Worm (Caenorhabditis elegans) whole organism, midembryonic: ENCODE measurements around the gene C28G1.2.

Experiments used
- T22C8.4 ChIP-seq: fragments of 200-800 bp; sonication (Bioruptor generic); IDR thresholded peaks from 2 replicates; pipeline ENCODE4 v1.3.6; 2022; ENCODE audit warnings: missing genetic modification characterization, missing compliant biosample characterization
- cog-1 ChIP-seq: sonication (generic microtip); optimal IDR thresholded peaks from 2 replicates; lab custom pipeline; 2016; ENCODE audit warnings: missing genetic modification characterization, missing compliant biosample characterization
- flt-1 ChIP-seq: fragments of 200-800 bp; sonication (Bioruptor generic); IDR thresholded peaks from 2 replicates; pipeline ENCODE4 v1.3.6; 2022; ENCODE audit warnings: missing genetic modification characterization, missing compliant biosample characterization
- klf-2 ChIP-seq: fragments of 200-800 bp; sonication (Bioruptor generic); conservative IDR thresholded peaks from 2 replicates; pipeline ENCODE4 v1.3.6; 2022; ENCODE audit warnings: missing genetic modification reagents, missing genetic modification characterization, missing compliant biosample characterization
- med-1 ChIP-seq: sonication (generic microtip); optimal IDR thresholded peaks from 2 replicates; lab custom pipeline; 2017; ENCODE audit warnings: missing genetic modification characterization, mild to moderate bottlenecking, missing compliant biosample characterization, antibody characterized with exemption, missing genetic modification reagents; ENCODE audit not compliant: insufficient read depth
- ref-1 ChIP-seq: fragments of 200-800 bp; sonication (Bioruptor generic); conservative IDR thresholded peaks from 2 replicates; pipeline ENCODE4 v1.3.6; 2022; ENCODE audit warnings: missing genetic modification reagents, missing genetic modification characterization, missing compliant biosample characterization
- tab-1 ChIP-seq: fragments of 200-800 bp; sonication (Bioruptor generic); IDR thresholded peaks from 2 replicates; pipeline ENCODE4 v1.3.6; 2022; ENCODE audit warnings: missing genetic modification characterization, missing compliant biosample characterization
- ztf-23 ChIP-seq: fragments of 200-800 bp; sonication (Bioruptor generic); IDR thresholded peaks from 2 replicates; pipeline ENCODE4 v1.3.6; 2022; ENCODE audit warnings: missing genetic modification reagents, missing genetic modification characterization, missing compliant biosample characterization
- ztf-29 ChIP-seq: fragments of 200-800 bp; sonication (Bioruptor generic); IDR thresholded peaks from 2 replicates; pipeline ENCODE4 v1.3.6; 2022; ENCODE audit warnings: missing genetic modification reagents, missing genetic modification characterization, missing compliant biosample characterization

C28G1.2 gene

ce11 chrX:8800983-8801382, 34.8 kb upstream of the C28G1.2 start:
- TF ChIP-seq T22C8.4 (no peak), cog-1 (peak; percentile 2)

- TF ChIP-seq ref-1 (no peak), klf-2 (GFP tag; lab: Robert Waterston, UW) (no peak), ztf-23 (GFP tag; lab: Robert Waterston, UW) (no peak), med-1 (no peak), T22C8.4 (no peak)
These were observed 30.3 kb upstream of the C28G1.2 start for ce11 chrX:8805475-8805874.

ce11 chrX:8806070-8806799, 29.6 kb upstream of the C28G1.2 start, which contains the start of gene R04E5.8:
Gene R04E5.8, minus strand, starts transcription at chrX:8806120.
- TF ChIP-seq flt-1 (GFP tag; lab: Robert Waterston, UW): 0 out of 2 replicates have a peak, but pooled peaks have one; percentile 41
- no peak for TF ChIP-seq med-1
- no peak for TF ChIP-seq tab-1
- no peak for TF ChIP-seq klf-2 (GFP tag; lab: Robert Waterston, UW)
- no peak for TF ChIP-seq T22C8.4
- TF ChIP-seq ztf-29 (GFP tag; lab: Robert Waterston, UW): no peak
- no peak for TF ChIP-seq ztf-23 (GFP tag; lab: Robert Waterston, UW)
- TF ChIP-seq ref-1: no peak

DNA sequence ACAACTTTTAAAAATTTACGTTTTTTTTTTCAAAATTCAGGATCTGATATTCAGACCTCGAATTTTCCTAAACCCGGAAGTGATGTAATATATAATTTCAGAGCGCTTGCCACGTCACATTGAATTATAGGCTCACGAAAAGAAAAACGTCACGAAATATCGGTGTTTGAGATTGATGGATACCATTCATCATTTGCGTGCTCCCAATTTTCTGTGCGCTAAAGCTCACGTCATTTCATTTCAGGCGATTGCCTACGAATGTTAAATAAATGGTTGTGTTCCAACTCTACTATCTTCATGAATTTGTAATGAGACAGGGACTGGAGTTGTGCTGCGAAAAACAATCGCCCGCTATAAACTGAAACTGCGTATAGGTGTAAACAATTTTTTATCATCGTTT, 27.1 kb upstream of the C28G1.2 start:
- no peak for TF ChIP-seq klf-2 (GFP tag; lab: Robert Waterston, UW)

DNA sequence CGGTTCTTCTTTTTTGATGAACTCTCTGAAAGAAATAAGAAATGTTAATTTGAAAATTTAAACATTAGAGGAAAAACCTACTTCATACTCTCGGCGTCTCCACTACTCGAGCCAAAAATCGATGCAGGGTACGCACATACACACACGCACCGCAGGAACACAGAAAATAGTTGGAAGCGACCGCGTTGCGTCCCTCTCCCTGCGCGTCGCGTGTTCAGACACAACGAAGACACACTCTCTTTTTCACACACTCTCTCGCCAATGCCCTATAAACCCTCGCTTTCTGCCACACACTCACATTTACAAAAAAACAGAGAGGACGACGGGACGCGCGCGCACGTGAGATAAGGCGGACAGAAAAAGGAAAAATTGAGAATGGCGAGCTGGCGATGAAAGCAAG, 24.9 kb upstream of the C28G1.2 start, which contains the start of gene R04E5.9:
Gene R04E5.9, minus strand, starts transcription at position 235 of the 400 bp plus-strand sequence.
- TF ChIP-seq klf-2 (GFP tag; lab: Robert Waterston, UW) (no peak), ztf-23 (GFP tag; lab: Robert Waterston, UW) (no peak), cog-1 (peak; percentile 78), tab-1 (no peak), ref-1 (no peak), T22C8.4 (peak; percentile 69), flt-1 (GFP tag; lab: Robert Waterston, UW) (0 out of 2 replicates have a peak, but pooled peaks have one; percentile 26), med-1 (no peak), ztf-29 (GFP tag; lab: Robert Waterston, UW) (no peak)

DNA sequence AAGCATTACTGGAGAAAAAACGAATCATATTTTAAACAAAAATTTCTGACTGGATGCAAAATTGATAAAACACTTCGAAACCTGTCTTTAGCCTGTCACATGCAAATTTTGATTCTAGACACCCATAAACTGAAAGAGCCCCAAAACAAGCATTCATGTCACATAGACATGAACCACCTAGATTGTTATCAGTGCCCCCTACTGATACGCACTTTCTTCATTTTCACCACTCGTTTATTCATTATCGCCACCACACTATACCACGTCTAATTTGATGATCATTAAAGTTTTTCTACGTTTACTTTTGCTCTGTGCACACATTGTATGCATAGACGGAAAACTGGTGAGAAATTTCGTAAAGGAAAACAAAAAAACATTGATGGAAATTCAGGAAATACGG, 23.9 kb upstream of the C28G1.2 start, which contains the start of gene cnnm-2:
Gene cnnm-2, plus strand, starts transcription at position 190 of the 400 bp plus-strand sequence.
- TF ChIP-seq ztf-23 (GFP tag; lab: Robert Waterston, UW): no peak
- no peak for TF ChIP-seq tab-1
- TF ChIP-seq ref-1: no peak
- no peak for TF ChIP-seq T22C8.4
- TF ChIP-seq klf-2 (GFP tag; lab: Robert Waterston, UW): no peak
- TF ChIP-seq ztf-29 (GFP tag; lab: Robert Waterston, UW): no peak
- TF ChIP-seq med-1: no peak
- no peak for TF ChIP-seq cog-1
- TF ChIP-seq flt-1 (GFP tag; lab: Robert Waterston, UW): no peak

DNA sequence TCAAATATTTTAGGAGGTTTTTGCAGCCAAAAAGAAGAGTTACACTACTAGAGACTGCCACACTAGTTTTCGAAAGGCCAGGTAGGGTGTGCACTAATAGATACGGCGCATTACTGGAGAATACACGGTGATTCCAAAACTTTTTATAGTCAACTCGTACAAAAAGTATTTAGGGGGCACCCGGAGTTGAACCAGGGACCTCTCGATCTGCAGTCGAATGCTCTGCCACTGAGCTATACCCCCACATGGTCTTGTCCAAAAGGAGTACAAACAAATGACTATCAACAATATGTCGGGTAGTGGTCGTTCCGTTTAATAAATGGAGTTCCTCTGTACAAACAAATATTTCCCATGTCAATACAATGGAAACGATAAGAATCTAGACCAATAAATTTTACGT, 17.9 kb upstream of the C28G1.2 start:
- TF ChIP-seq ztf-23 (GFP tag; lab: Robert Waterston, UW) (peak; percentile 69; the same call in 1 of the 2 replicates), ref-1 (peak; percentile 48; the same call in 1 of the 2 replicates), tab-1 (peak; percentile 80), cog-1 (no peak), T22C8.4 (peak; percentile 51), flt-1 (GFP tag; lab: Robert Waterston, UW) (peak; percentile 89), klf-2 (GFP tag; lab: Robert Waterston, UW) (peak; percentile 65; the same call in 1 of the 2 replicates), med-1 (no peak)

ce11 chrX:8818438-8818837, 17.4 kb upstream of the C28G1.2 start:
- peak; percentile 8; the same call in 1 of the 2 replicates for TF ChIP-seq T22C8.4

DNA sequence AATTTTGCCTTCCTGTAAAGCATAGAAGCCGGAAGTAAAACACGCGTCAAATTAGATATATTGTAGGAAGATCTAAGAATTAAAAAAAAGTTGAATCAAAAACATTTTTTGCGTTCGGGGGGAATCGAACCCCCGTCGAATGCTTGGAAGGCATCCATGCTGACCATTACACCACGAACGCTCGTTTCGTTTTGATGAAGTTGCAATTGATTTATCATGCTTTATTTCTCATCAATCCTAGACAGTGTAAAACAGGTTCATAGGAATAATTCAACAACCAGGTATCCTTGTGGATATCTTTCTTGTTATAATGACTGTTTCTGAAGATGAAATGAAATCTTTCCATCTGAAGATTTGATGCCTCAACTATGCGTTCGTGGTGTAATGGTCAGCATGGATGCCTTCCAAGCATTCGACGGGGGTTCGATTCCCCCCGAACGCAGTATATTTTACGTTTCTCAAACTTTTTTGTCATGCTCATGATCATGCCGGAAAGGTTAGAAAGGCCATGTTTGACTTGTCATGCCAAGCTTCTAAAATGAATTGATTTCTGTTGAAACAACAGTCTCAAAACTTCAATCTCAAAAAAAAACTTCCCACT, 15.9 kb upstream of the C28G1.2 start:
- TF ChIP-seq ref-1 (no peak), med-1 (no peak), ztf-29 (GFP tag; lab: Robert Waterston, UW) (no peak), cog-1 (no peak), tab-1 (no peak), T22C8.4 (no peak), klf-2 (GFP tag; lab: Robert Waterston, UW) (no peak)

- TF ChIP-seq ref-1 (no peak), med-1 (no peak), ztf-29 (GFP tag; lab: Robert Waterston, UW) (no peak), T22C8.4 (no peak), klf-2 (GFP tag; lab: Robert Waterston, UW) (no peak), cog-1 (no peak), flt-1 (GFP tag; lab: Robert Waterston, UW) (no peak)
These were observed 15.2 kb upstream of the C28G1.2 start for ce11 chrX:8820643-8821042.

DNA sequence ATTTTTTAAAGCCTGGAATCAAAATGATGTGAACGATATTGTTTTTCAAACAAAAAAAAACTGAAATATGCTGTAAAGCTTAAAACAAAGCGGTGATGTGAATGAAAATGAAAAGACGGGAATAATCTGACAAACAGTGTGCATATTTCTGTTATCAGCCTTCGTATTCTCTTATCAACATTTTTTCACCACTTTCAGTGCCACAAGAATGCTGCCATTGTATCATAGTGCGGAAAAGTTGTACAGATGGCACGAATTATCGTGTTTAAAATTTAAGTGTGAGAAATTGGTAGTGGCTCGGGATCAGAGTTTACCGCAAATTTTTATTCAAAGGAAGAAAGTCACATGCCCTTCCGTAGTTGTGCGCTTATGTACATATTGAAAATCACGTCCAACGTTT, 11.4 kb upstream of the C28G1.2 start, which contains the start of gene ifd-1:
Gene ifd-1, minus strand, starts transcription at position 12 of the 400 bp plus-strand sequence.
- no peak for TF ChIP-seq T22C8.4
